Fruit fly (Drosophila melanogaster) whole organism, embryonic: ENCODE measurements around the gene r-l.

Experiments used
- BEAF-32 ChIP-seq: fragments of 200-800 bp; sonication (Bioruptor generic); optimal IDR thresholded peaks from 3 replicates; lab custom pipeline; 2017; ENCODE audit warnings: missing biosample characterization, missing genetic modification characterization, mild to moderate bottlenecking, moderate library complexity, missing genetic modification reagents
- CG11085 ChIP-seq: fragments of 200-800 bp; sonication (Bioruptor generic); IDR thresholded peaks from 2 replicates; pipeline ENCODE4 v1.3.6; 2022; ENCODE audit warnings: missing biosample characterization, missing genetic modification characterization
- CG11456 ChIP-seq: fragments of 200-800 bp; sonication (Bioruptor generic); IDR thresholded peaks from 3 replicates; pipeline ENCODE4 v1.3.6; 2022; ENCODE audit warnings: missing biosample characterization, missing genetic modification characterization
- CG11504 ChIP-seq: fragments of 200-800 bp; sonication (Bioruptor generic); optimal IDR thresholded peaks from 3 replicates; lab custom pipeline; 2019; ENCODE audit warnings: missing biosample characterization, mild to moderate bottlenecking, missing genetic modification characterization, moderate library complexity
- CG12104 ChIP-seq: fragments of 200-800 bp; sonication (Bioruptor generic); optimal IDR thresholded peaks from 3 replicates; lab custom pipeline; 2016; ENCODE audit warnings: missing biosample characterization, missing genetic modification characterization
- CG12219 ChIP-seq: fragments of 200-800 bp; sonication (Bioruptor generic); optimal IDR thresholded peaks from 3 replicates; lab custom pipeline; 2018; ENCODE audit warnings: missing biosample characterization, mild to moderate bottlenecking, missing genetic modification characterization
- CG12769 ChIP-seq: fragments of 200-800 bp; sonication (Bioruptor generic); optimal IDR thresholded peaks from 2 replicates; lab custom pipeline; 2019; ENCODE audit warnings: missing biosample characterization, mild to moderate bottlenecking, missing genetic modification characterization, moderate library complexity
- CG12942 ChIP-seq: fragments of 200-800 bp; sonication (Bioruptor generic); optimal IDR thresholded peaks from 3 replicates; lab custom pipeline; 2016; ENCODE audit warnings: missing biosample characterization, missing genetic modification characterization
- CG13894 ChIP-seq: fragments of 200-800 bp; sonication (Bioruptor generic); optimal IDR thresholded peaks from 3 replicates; lab custom pipeline; 2018; ENCODE audit warnings: missing biosample characterization, mild to moderate bottlenecking, missing genetic modification characterization, moderate library complexity
- CG14667 ChIP-seq: fragments of 200-800 bp; sonication (Bioruptor generic); IDR thresholded peaks from 2 replicates; pipeline ENCODE4 v1.3.6; 2022; ENCODE audit warnings: missing biosample characterization, missing genetic modification characterization
- CG16813 ChIP-seq: fragments of 200-800 bp; sonication (Bioruptor generic); IDR thresholded peaks from 3 replicates; pipeline ENCODE4 v1.3.6; 2022; ENCODE audit warnings: missing biosample characterization, missing genetic modification characterization; ENCODE audit not compliant: partially characterized antibody
- CG17328 ChIP-seq: fragments of 200-800 bp; sonication (Bioruptor generic); IDR thresholded peaks from 2 replicates; pipeline ENCODE4 v1.3.6; 2022; ENCODE audit warnings: missing biosample characterization, missing genetic modification characterization
- CG2712 ChIP-seq: fragments of 200-800 bp; optimal IDR thresholded peaks from 3 replicates; lab custom pipeline; 2019; ENCODE audit warnings: missing biosample characterization, mild to moderate bottlenecking, missing genetic modification characterization, moderate library complexity
- CG31388 ChIP-seq: fragments of 200-800 bp; sonication (Bioruptor generic); optimal IDR thresholded peaks from 2 replicates; lab custom pipeline; 2016; ENCODE audit warnings: missing biosample characterization, missing genetic modification characterization
- CG4360 ChIP-seq: fragments of 200-800 bp; sonication (Bioruptor generic); IDR thresholded peaks from 2 replicates; pipeline ENCODE4 v1.3.6; 2022; ENCODE audit warnings: missing biosample characterization, missing genetic modification characterization
- CG7556 ChIP-seq: fragments of 200-800 bp; sonication (Bioruptor generic); optimal IDR thresholded peaks from 2 replicates; lab custom pipeline; 2017; ENCODE audit warnings: missing biosample characterization, mild to moderate bottlenecking, missing genetic modification characterization
- CG7963 ChIP-seq: fragments of 200-800 bp; sonication (Bioruptor generic); IDR thresholded peaks from 3 replicates; pipeline ENCODE4 v1.3.6; 2022; ENCODE audit warnings: missing biosample characterization, missing genetic modification characterization; ENCODE audit not compliant: partially characterized antibody
- CG8944 ChIP-seq: fragments of 200-800 bp; sonication (Bioruptor generic); optimal IDR thresholded peaks from 3 replicates; lab custom pipeline; 2016; ENCODE audit warnings: missing biosample characterization, missing genetic modification characterization
- CG9215 ChIP-seq: fragments of 200-800 bp; sonication (Bioruptor generic); IDR thresholded peaks from 2 replicates; pipeline ENCODE4 v1.3.6; 2022; ENCODE audit warnings: missing biosample characterization, missing genetic modification characterization
- CG9437 ChIP-seq: fragments of 200-800 bp; sonication (Bioruptor generic); optimal IDR thresholded peaks from 2 replicates; lab custom pipeline; 2018; ENCODE audit warnings: missing biosample characterization, mild to moderate bottlenecking, missing genetic modification characterization
- CTCF ChIP-seq: fragments of 200-800 bp; sonication (Bioruptor generic); optimal IDR thresholded peaks from 2 replicates; lab custom pipeline; 2017; ENCODE audit warnings: missing biosample characterization, mild to moderate bottlenecking, missing genetic modification characterization, moderate library complexity
- Fer1 ChIP-seq: fragments of 200-800 bp; sonication (Bioruptor generic); optimal IDR thresholded peaks from 2 replicates; lab custom pipeline; 2017; ENCODE audit warnings: missing biosample characterization, mild to moderate bottlenecking, missing genetic modification characterization
- HmgZ ChIP-seq: fragments of 200-800 bp; sonication (Bioruptor generic); optimal IDR thresholded peaks from 2 replicates; lab custom pipeline; 2018; ENCODE audit warnings: missing biosample characterization, mild to moderate bottlenecking, missing genetic modification characterization
- Myb ChIP-seq: fragments of 200-800 bp; sonication (Bioruptor generic); optimal IDR thresholded peaks from 2 replicates; lab custom pipeline; 2016; ENCODE audit warnings: missing biosample characterization, missing genetic modification characterization
- NfI ChIP-seq: fragments of 200-800 bp; sonication (Bioruptor generic); optimal IDR thresholded peaks from 3 replicates; lab custom pipeline; 2018; ENCODE audit warnings: missing biosample characterization, mild to moderate bottlenecking, missing genetic modification characterization, moderate library complexity
- TFAM ChIP-seq: fragments of 200-800 bp; sonication (Bioruptor generic); optimal IDR thresholded peaks from 2 replicates; lab custom pipeline; 2017; ENCODE audit warnings: missing biosample characterization, missing genetic modification characterization, inconsistent platforms
- Xbp1 ChIP-seq: fragments of 200-800 bp; sonication (Bioruptor generic); optimal IDR thresholded peaks from 3 replicates; lab custom pipeline; 2016; ENCODE audit warnings: missing biosample characterization, mild to moderate bottlenecking, missing genetic modification characterization
- bigmax ChIP-seq: fragments of 200-800 bp; sonication (Bioruptor generic); optimal IDR thresholded peaks from 2 replicates; lab custom pipeline; 2018; ENCODE audit warnings: missing biosample characterization, mild to moderate bottlenecking, missing genetic modification characterization
- cad ChIP-seq: fragments of >200 bp; optimal IDR thresholded peaks from 2 replicates; lab custom pipeline; 2017; ENCODE audit warnings: missing biosample characterization, missing genetic modification characterization
- cas ChIP-seq: fragments of 200-800 bp; sonication (Bioruptor generic); IDR thresholded peaks from 2 replicates; pipeline ENCODE4 v1.3.6; 2022; ENCODE audit warnings: missing biosample characterization, missing genetic modification characterization
- da ChIP-seq: fragments of 200-800 bp; sonication (Bioruptor generic); optimal IDR thresholded peaks from 2 replicates; lab custom pipeline; 2016; ENCODE audit warnings: missing biosample characterization, missing genetic modification characterization
- exex ChIP-seq: fragments of 200-800 bp; sonication (Bioruptor generic); optimal IDR thresholded peaks from 4 replicates; lab custom pipeline; 2018; ENCODE audit warnings: missing biosample characterization, mild to moderate bottlenecking, missing genetic modification characterization, moderate library complexity
- ftz-f1 ChIP-seq: fragments of 200-800 bp; sonication (Bioruptor generic); optimal IDR thresholded peaks from 2 replicates; lab custom pipeline; 2016; ENCODE audit warnings: missing biosample characterization, missing genetic modification characterization
- jing ChIP-seq: fragments of 200-800 bp; sonication (Bioruptor generic); optimal IDR thresholded peaks from 2 replicates; lab custom pipeline; 2018; ENCODE audit warnings: missing biosample characterization, mild to moderate bottlenecking, missing genetic modification characterization
- lab ChIP-seq: fragments of 200-800 bp; sonication (Bioruptor generic); optimal IDR thresholded peaks from 3 replicates; lab custom pipeline; 2017; ENCODE audit warnings: missing biosample characterization, missing genetic modification characterization, mild to moderate bottlenecking, moderate library complexity, missing genetic modification reagents
- lola ChIP-seq, 3 experiments: fragments of >200 bp in 2 of 3; fragments of 200-800 bp in 1 of 3; sonication (Bioruptor generic) in 1 of 3; optimal IDR thresholded peaks; 2 replicates each; lab custom pipeline; 2017 to 2019; ENCODE audit warnings: missing biosample characterization in 3 of 3, missing genetic modification characterization in 3 of 3, mild to moderate bottlenecking in 1 of 3, moderate library complexity in 1 of 3
- nmo ChIP-seq: fragments of 200-800 bp; sonication (Bioruptor generic); optimal IDR thresholded peaks from 2 replicates; lab custom pipeline; 2018; ENCODE audit warnings: missing biosample characterization, mild to moderate bottlenecking, missing genetic modification characterization, moderate library complexity
- pan ChIP-seq, 4 experiments: fragments of >200 bp in 3 of 4; fragments of 200-800 bp in 1 of 4; sonication (Bioruptor generic) in 1 of 4; optimal IDR thresholded peaks in 3 of 4; IDR thresholded peaks in 1 of 4; 2 replicates each; pipeline versions ENCODE4 v1.3.6 to Lab custom; 2017 to 2022; ENCODE audit warnings: missing biosample characterization in 2 of 4, missing genetic modification characterization in 2 of 4, mixed read lengths in 1 of 4
- pb ChIP-seq: fragments of 200-800 bp; sonication (Bioruptor generic); optimal IDR thresholded peaks from 3 replicates; lab custom pipeline; 2016; ENCODE audit warnings: missing biosample characterization, missing genetic modification characterization
- pum ChIP-seq: fragments of 200-800 bp; sonication (Bioruptor generic); optimal IDR thresholded peaks from 2 replicates; lab custom pipeline; 2016; ENCODE audit warnings: missing biosample characterization, missing genetic modification characterization
- row ChIP-seq: fragments of 200-800 bp; sonication (Bioruptor generic); IDR thresholded peaks from 3 replicates; pipeline ENCODE4 v1.3.6; 2022; ENCODE audit warnings: missing biosample characterization, missing genetic modification characterization
- sc ChIP-seq, 3 experiments: fragments of >200 bp in 2 of 3; fragments of 200-800 bp in 1 of 3; sonication (Bioruptor generic) in 1 of 3; optimal IDR thresholded peaks; 2 replicates in 2 of 3; 3 replicates in 1 of 3; lab custom pipeline; 2017; ENCODE audit warnings: mild to moderate bottlenecking in 1 of 3, missing biosample characterization in 1 of 3, missing genetic modification characterization in 1 of 3, missing genetic modification reagents in 1 of 3
- shn ChIP-seq: fragments of 200-800 bp; sonication (Bioruptor generic); optimal IDR thresholded peaks from 3 replicates; lab custom pipeline; 2016; ENCODE audit warnings: missing biosample characterization, missing genetic modification characterization
- slou ChIP-seq: fragments of 200-800 bp; sonication (Bioruptor generic); optimal IDR thresholded peaks from 3 replicates; lab custom pipeline; 2016; ENCODE audit warnings: missing biosample characterization, missing genetic modification characterization
- tio ChIP-seq: fragments of 200-800 bp; sonication (Bioruptor generic); optimal IDR thresholded peaks from 2 replicates; lab custom pipeline; 2017; ENCODE audit warnings: missing biosample characterization, missing genetic modification characterization, inconsistent platforms
- tna ChIP-seq: fragments of 200-800 bp; sonication (Bioruptor generic); IDR thresholded peaks from 2 replicates; pipeline ENCODE4 v1.3.6; 2022; ENCODE audit warnings: missing biosample characterization, missing genetic modification characterization; ENCODE audit not compliant: partially characterized antibody
- z ChIP-seq: fragments of 200-800 bp; sonication (Bioruptor generic); IDR thresholded peaks from 3 replicates; pipeline ENCODE4 v1.3.6; 2022; ENCODE audit warnings: missing biosample characterization, missing genetic modification characterization
- zf30C ChIP-seq: fragments of 200-800 bp; sonication (Bioruptor generic); optimal IDR thresholded peaks from 3 replicates; lab custom pipeline; 2018; ENCODE audit warnings: missing biosample characterization, mild to moderate bottlenecking, missing genetic modification characterization

Gene r-l

dm6 chr3R:21064000-21064924, 8.9 kb downstream of the r-l start, which contains the start of gene Cortactin (continued):
- TF ChIP-seq nmo (peak; percentile 42), da (no peak), zf30C (GFP tag; lab: Kevin White, UChicago) (no peak), tna (GFP tag; lab: Robert Waterston, UW) (peak; percentile 91), Xbp1 (GFP tag; lab: Kevin White, UChicago) (no peak), cad (GFP tag; lab: Kevin White, UChicago) (no peak), sc (optimal IDR thresholded peaks at IDR 0.05; lab: Kevin White, UChicago) (no peak), sc (GFP tag; optimal IDR thresholded peaks at IDR 0.05; lab: Kevin White, UChicago) (no peak), jing (GFP tag; lab: Kevin White, UChicago) (no peak), Fer1 (GFP tag; lab: Kevin White, UChicago) (no peak), CG4360 (GFP tag; lab: Robert Waterston, UW) (no peak), NfI (GFP tag; lab: Kevin White, UChicago) (no peak), CG9437 (GFP tag; lab: Kevin White, UChicago) (peak; percentile 16), CG12219 (GFP tag; lab: Kevin White, UChicago) (no peak), CG11504 (tag; lab: Kevin White, UChicago) (no peak), CG2712 (tag; lab: Kevin White, UChicago) (peak; percentile 46), pb (no peak), z (GFP tag; lab: Robert Waterston, UW) (no peak), CG11085 (GFP tag; lab: Robert Waterston, UW) (no peak), shn (GFP tag; lab: Kevin White, UChicago) (no peak), CG8944 (GFP tag; lab: Kevin White, UChicago) (no peak), CG9215 (GFP tag; lab: Robert Waterston, UW) (no peak), HmgZ (tag; lab: Kevin White, UChicago) (peak; percentile 57), tio (GFP tag; lab: Kevin White, UChicago) (no peak), CG31388 (GFP tag; lab: Kevin White, UChicago) (no peak), cas (GFP tag; lab: Robert Waterston, UW) (no peak), lab (no peak), Myb (GFP tag; lab: Kevin White, UChicago) (peak; percentile 67), TFAM (GFP tag; lab: Kevin White, UChicago) (no peak), CG7963 (GFP tag; lab: Robert Waterston, UW) (peak; percentile 86), ftz-f1 (GFP tag; lab: Kevin White, UChicago) (no peak), CG11456 (GFP tag; lab: Robert Waterston, UW) (no peak), BEAF-32 (GFP tag; lab: Kevin White, UChicago) (peak; percentile 90), bigmax (GFP tag; lab: Kevin White, UChicago) (peak; percentile 4), lola (GFP tag; optimal IDR thresholded peaks at IDR 0.05; lab: Kevin White, UChicago) (no peak), CG12942 (GFP tag; lab: Kevin White, UChicago) (no peak), CG7556 (no peak), CTCF (GFP tag; lab: Kevin White, UChicago) (no peak), row (GFP tag; lab: Robert Waterston, UW) (peak; percentile 58), CG16813 (GFP tag; lab: Robert Waterston, UW) (peak; percentile 92), CG12104 (GFP tag; lab: Kevin White, UChicago) (no peak), pum (GFP tag; lab: Kevin White, UChicago) (no peak), CG14667 (GFP tag; lab: Robert Waterston, UW) (no peak), CG17328 (GFP tag; lab: Robert Waterston, UW) (no peak), slou (no peak), CG12769 (tag; lab: Kevin White, UChicago) (peak; percentile 45), pan (optimal IDR thresholded peaks at IDR 0.05; lab: Kevin White, UChicago) (no peak), pan (GFP tag; optimal IDR thresholded peaks at IDR 0.05 in 1 of 2, IDR thresholded peaks at IDR 0.05 in 1 of 2) (no peak), exex (tag; lab: Kevin White, UChicago) (no peak), CG13894 (tag; lab: Kevin White, UChicago) (peak; percentile 51)
